Worm (Caenorhabditis elegans) whole organism, mixed stage, embryonic: ENCODE results near the gene cct-1.

Source experiments
- ceh-39 ChIP-seq: fragments of 150-350 bp; optimal IDR thresholded peaks from 2 replicates; lab custom pipeline; 2014; ENCODE audit warnings: missing biosample characterization, missing genetic modification characterization
- elt-3 ChIP-seq: fragments of 150-350 bp; optimal IDR thresholded peaks from 2 replicates; lab custom pipeline; 2014; ENCODE audit warnings: missing biosample characterization, missing genetic modification characterization
- lin-13 ChIP-seq: fragments of 150-350 bp; optimal IDR thresholded peaks from 2 replicates; lab custom pipeline; 2014; ENCODE audit warnings: missing biosample characterization, missing genetic modification characterization
- mep-1 ChIP-seq: fragments of 150-350 bp; optimal IDR thresholded peaks from 2 replicates; lab custom pipeline; 2017; ENCODE audit warnings: missing biosample characterization, missing genetic modification reagents, missing genetic modification characterization, inconsistent platforms

DNA sequence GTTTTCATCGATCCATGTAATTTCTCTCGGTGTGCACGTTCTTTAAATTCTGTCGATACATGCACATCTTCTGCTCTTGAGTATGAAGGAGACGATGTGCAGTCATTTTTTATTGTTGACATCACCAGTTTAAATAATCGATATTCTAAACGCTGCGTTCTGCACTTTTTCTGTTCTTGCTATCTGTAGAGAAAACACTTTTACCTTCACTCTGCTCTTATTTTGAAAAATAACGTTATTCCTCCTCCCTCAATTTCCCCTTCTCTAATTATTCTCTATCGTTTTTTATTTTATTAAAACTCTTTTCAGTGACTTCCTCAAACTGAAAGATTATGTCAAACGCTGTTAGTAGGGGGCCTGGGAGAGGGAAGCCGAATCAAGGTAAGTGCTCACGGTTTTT is 31.7 kb downstream of the cct-1 start, which contains the start of gene ifg-1:
- TF ChIP-seq mep-1 (tag; lab: Kevin White, UChicago) (no peak), elt-3 (tag; lab: Kevin White, UChicago) (no peak), lin-13 (tag; lab: Kevin White, UChicago) (no peak), ceh-39 (no peak)
